Worm (Caenorhabditis elegans): ENCODE results near the gene F54D1.1.

Gene F54D1.1

DNA sequence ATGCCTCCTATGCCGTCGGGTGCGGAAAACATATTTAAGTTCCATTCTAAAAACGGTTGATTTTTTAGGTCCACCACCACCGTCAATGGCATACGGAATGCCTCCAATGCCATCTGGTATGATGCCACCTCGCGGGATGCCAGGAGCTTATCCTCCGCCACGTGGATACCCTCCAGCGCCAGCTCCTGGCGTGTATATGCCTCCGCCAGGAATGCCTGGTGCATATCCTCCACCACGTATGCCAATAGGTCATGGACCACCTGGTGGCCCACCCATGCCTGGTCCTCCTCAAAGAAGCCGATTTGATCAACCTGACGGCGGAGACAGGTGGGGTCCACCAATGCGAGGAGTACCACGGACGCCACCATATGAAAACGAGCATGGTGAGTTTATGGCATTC lies 49.8 kb downstream of the F54D1.1 start:
- no peak for TF ChIP-seq unc-62 (GFP tag; optimal IDR thresholded peaks at IDR 0.05)
